Worm (Caenorhabditis elegans) whole organism, mixed stage, embryonic: ENCODE results near the gene C16C8.10.
"Not testable (repeated sequence)": the region's sequence is repeated elsewhere in the genome, so short reads cannot be mapped to it uniquely, and the experiment has no call there.

Experiments used
- M03D4.4 ChIP-seq: sonication (generic microtip); optimal IDR thresholded peaks from 2 replicates; lab custom pipeline; 2017; ENCODE audit warnings: mild to moderate bottlenecking, missing genetic modification characterization, missing compliant biosample characterization
- bed-3 ChIP-seq: fragments of 200-800 bp; sonication (Bioruptor generic); optimal IDR thresholded peaks from 3 replicates; lab custom pipeline; 2018; ENCODE audit warnings: mild to moderate bottlenecking, missing genetic modification characterization, moderate library complexity, missing compliant biosample characterization
- blmp-1 ChIP-seq: fragments of 150-350 bp; optimal IDR thresholded peaks from 2 replicates; lab custom pipeline; 2014; ENCODE audit warnings: missing biosample characterization, missing genetic modification characterization
- ceh-39 ChIP-seq: fragments of 150-350 bp; optimal IDR thresholded peaks from 2 replicates; lab custom pipeline; 2014; ENCODE audit warnings: missing biosample characterization, missing genetic modification characterization
- ceh-43 ChIP-seq: fragments of 200-800 bp; sonication (Bioruptor generic); optimal IDR thresholded peaks from 2 replicates; lab custom pipeline; 2018; ENCODE audit warnings: mild to moderate bottlenecking, missing genetic modification characterization, moderate library complexity, missing compliant biosample characterization
- ceh-83 ChIP-seq: fragments of 200-800 bp; sonication (Bioruptor generic); optimal IDR thresholded peaks from 2 replicates; lab custom pipeline; 2018; ENCODE audit warnings: mild to moderate bottlenecking, missing genetic modification characterization, missing compliant biosample characterization
- ces-1 ChIP-seq: fragments of 150-350 bp; optimal IDR thresholded peaks from 2 replicates; lab custom pipeline; 2014; ENCODE audit warnings: missing biosample characterization, missing genetic modification reagents, missing genetic modification characterization
- cnd-1 ChIP-seq: fragments of 200-800 bp; sonication (Bioruptor generic); optimal IDR thresholded peaks from 2 replicates; lab custom pipeline; 2018; ENCODE audit warnings: mild to moderate bottlenecking, missing genetic modification characterization, missing compliant biosample characterization
- drap-1 ChIP-seq: fragments of 200-800 bp; sonication (Bioruptor generic); optimal IDR thresholded peaks from 3 replicates; lab custom pipeline; 2018; ENCODE audit warnings: mild to moderate bottlenecking, missing genetic modification characterization, missing compliant biosample characterization
- elt-1 ChIP-seq: sonication (generic microtip); optimal IDR thresholded peaks from 2 replicates; lab custom pipeline; 2017; ENCODE audit warnings: missing genetic modification characterization, mild to moderate bottlenecking, missing compliant biosample characterization, antibody characterized with exemption, moderate library complexity, borderline replicate concordance; ENCODE audit not compliant: insufficient read depth
- elt-3 ChIP-seq: fragments of 150-350 bp; optimal IDR thresholded peaks from 2 replicates; lab custom pipeline; 2014; ENCODE audit warnings: missing biosample characterization, missing genetic modification characterization
- flh-1 ChIP-seq: fragments of 200-800 bp; sonication (Bioruptor generic); optimal IDR thresholded peaks from 2 replicates; lab custom pipeline; 2018; ENCODE audit warnings: mild to moderate bottlenecking, missing genetic modification characterization, moderate library complexity, missing compliant biosample characterization
- ham-2 ChIP-seq: fragments of 200-800 bp; sonication (Bioruptor generic); optimal IDR thresholded peaks from 2 replicates; lab custom pipeline; 2018; ENCODE audit warnings: mild to moderate bottlenecking, missing genetic modification characterization, missing compliant biosample characterization
- hlh-1 ChIP-seq: fragments of 150-350 bp; optimal IDR thresholded peaks from 2 replicates; lab custom pipeline; 2014; ENCODE audit warnings: missing biosample characterization, missing genetic modification reagents, missing genetic modification characterization
- lin-13 ChIP-seq: fragments of 150-350 bp; optimal IDR thresholded peaks from 2 replicates; lab custom pipeline; 2014; ENCODE audit warnings: missing biosample characterization, missing genetic modification characterization
- lin-32 ChIP-seq: fragments of 200-800 bp; sonication (Bioruptor generic); optimal IDR thresholded peaks from 2 replicates; lab custom pipeline; 2018; ENCODE audit warnings: mild to moderate bottlenecking, missing genetic modification characterization, missing compliant biosample characterization
- lsy-2 ChIP-seq: fragments of 150-350 bp; optimal IDR thresholded peaks from 2 replicates; lab custom pipeline; 2014; ENCODE audit warnings: missing biosample characterization, missing genetic modification characterization
- mab-5 ChIP-seq: fragments of 150-350 bp; optimal IDR thresholded peaks from 2 replicates; lab custom pipeline; 2014; ENCODE audit warnings: missing biosample characterization, missing genetic modification characterization
- mep-1 ChIP-seq: fragments of 150-350 bp; optimal IDR thresholded peaks from 2 replicates; lab custom pipeline; 2017; ENCODE audit warnings: missing biosample characterization, missing genetic modification reagents, missing genetic modification characterization, inconsistent platforms
- mls-2 ChIP-seq: sonication (generic microtip); optimal IDR thresholded peaks from 2 replicates; lab custom pipeline; 2016; ENCODE audit warnings: mild to moderate bottlenecking, missing genetic modification characterization, moderate library complexity, missing compliant biosample characterization
- nhr-12 ChIP-seq: fragments of 150-350 bp; optimal IDR thresholded peaks from 2 replicates; lab custom pipeline; 2014; ENCODE audit warnings: missing biosample characterization, missing genetic modification characterization
- nhr-2 ChIP-seq: fragments of 150-350 bp; optimal IDR thresholded peaks from 2 replicates; lab custom pipeline; 2014; ENCODE audit warnings: missing biosample characterization, missing genetic modification characterization
- nhr-237 ChIP-seq: fragments of 150-350 bp; optimal IDR thresholded peaks from 2 replicates; lab custom pipeline; 2014; ENCODE audit warnings: missing biosample characterization, missing genetic modification characterization
- nhr-28 ChIP-seq: fragments of 150-350 bp; optimal IDR thresholded peaks from 2 replicates; lab custom pipeline; 2014; ENCODE audit warnings: missing biosample characterization, missing genetic modification characterization
- nhr-76 ChIP-seq: sonication (generic microtip); optimal IDR thresholded peaks from 2 replicates; lab custom pipeline; 2017; ENCODE audit warnings: missing biosample characterization, missing genetic modification characterization
- pha-4 ChIP-seq: fragments of 150-350 bp; optimal IDR thresholded peaks from 2 replicates; lab custom pipeline; 2018; ENCODE audit warnings: missing biosample characterization, missing genetic modification reagents, missing genetic modification characterization
- sem-2 ChIP-seq: fragments of 200-800 bp; sonication (Bioruptor generic); optimal IDR thresholded peaks from 2 replicates; lab custom pipeline; 2018; ENCODE audit warnings: mild to moderate bottlenecking, missing genetic modification characterization, missing compliant biosample characterization
- snpc-4 ChIP-seq: fragments of 150-350 bp; optimal IDR thresholded peaks from 2 replicates; lab custom pipeline; 2014; ENCODE audit warnings: missing biosample characterization, missing genetic modification characterization
- sptf-1 ChIP-seq: sonication (generic microtip); optimal IDR thresholded peaks from 2 replicates; lab custom pipeline; 2017; ENCODE audit warnings: mild to moderate bottlenecking, missing genetic modification characterization, moderate library complexity, missing compliant biosample characterization
- tbx-8 ChIP-seq: fragments of 200-800 bp; sonication (Bioruptor generic); optimal IDR thresholded peaks from 2 replicates; lab custom pipeline; 2018; ENCODE audit warnings: mild to moderate bottlenecking, missing genetic modification characterization, moderate library complexity, missing compliant biosample characterization
- unc-120 ChIP-seq: sonication (generic microtip); optimal IDR thresholded peaks from 2 replicates; lab custom pipeline; 2017; ENCODE audit warnings: missing genetic modification characterization, missing compliant biosample characterization; ENCODE audit not compliant: poor library complexity, severe bottlenecking
- unc-39 ChIP-seq: fragments of 150-350 bp; optimal IDR thresholded peaks from 2 replicates; lab custom pipeline; 2014; ENCODE audit warnings: missing biosample characterization, missing genetic modification characterization
- unc-62 ChIP-seq: fragments of 150-350 bp; optimal IDR thresholded peaks from 2 replicates; lab custom pipeline; 2014; ENCODE audit warnings: missing biosample characterization, missing genetic modification reagents, missing genetic modification characterization
- zip-8 ChIP-seq: fragments of 150-350 bp; optimal IDR thresholded peaks from 2 replicates; lab custom pipeline; 2014; ENCODE audit warnings: missing biosample characterization, missing genetic modification characterization
- ztf-11 ChIP-seq: fragments of 150-350 bp; optimal IDR thresholded peaks from 2 replicates; lab custom pipeline; 2014; ENCODE audit warnings: missing biosample characterization, missing genetic modification characterization

Gene C16C8.10

DNA sequence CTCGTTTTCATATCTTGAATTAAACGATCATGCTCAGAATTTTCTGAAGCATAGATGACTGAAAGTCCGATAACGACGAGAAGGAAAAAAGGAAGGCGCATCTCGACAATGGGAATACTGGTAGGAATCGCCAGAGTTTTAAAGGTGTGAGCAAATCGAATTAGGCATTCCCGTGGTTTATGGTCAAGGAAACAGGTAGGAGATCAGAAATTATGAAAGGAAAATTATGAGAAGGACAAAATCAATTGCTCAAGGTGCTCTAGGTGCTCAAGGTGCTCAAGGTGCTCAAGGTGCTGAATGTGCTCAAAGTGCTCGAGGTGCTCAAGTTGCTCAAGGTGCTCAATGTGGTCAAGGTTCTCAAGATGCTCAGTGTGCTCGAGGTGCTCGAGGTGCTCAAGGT lies at the start of gene C16C8.10:
TSS of gene C16C8.10 (minus strand) at position 101 of the 400 bp plus-strand sequence.
- not testable (repeated sequence) for TF ChIP-seq flh-1; unc-62 (GFP tag; lab: Kevin White, UChicago); nhr-12 (tag; lab: Kevin White, UChicago)

DNA sequence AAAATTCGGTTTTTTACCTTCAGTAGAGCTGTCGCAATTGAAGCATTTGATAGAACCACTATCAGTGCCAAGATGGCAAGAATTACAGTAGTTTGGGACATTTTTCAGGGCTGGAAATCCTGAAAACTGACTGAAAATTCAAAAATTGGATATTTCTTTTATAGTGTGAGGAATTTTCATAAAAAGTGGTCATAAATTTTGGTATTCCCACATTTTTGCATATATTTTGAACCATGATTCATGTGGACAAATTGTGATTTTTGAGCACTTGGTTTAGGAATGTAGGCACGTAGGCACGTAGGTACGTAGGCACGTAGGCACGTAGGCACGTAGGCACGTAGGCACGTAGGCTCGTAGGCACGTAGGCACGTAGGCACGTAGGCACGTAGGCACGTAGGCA lies 47.8 kb upstream of the C16C8.10 start, which contains the start of gene Y49F6B.19:
TSS of gene Y49F6B.19 (minus strand) at position 101 of the 400 bp plus-strand sequence.
- TF ChIP-seq unc-120 (tag; lab: Kevin White, UChicago) = no peak
- no peak for TF ChIP-seq unc-62 (GFP tag; lab: Kevin White, UChicago)
- no peak for TF ChIP-seq cnd-1 (tag; lab: Kevin White, UChicago)
- no peak for TF ChIP-seq mls-2 (tag; lab: Kevin White, UChicago)
- no peak for TF ChIP-seq sptf-1 (tag; lab: Kevin White, UChicago)
- no peak for TF ChIP-seq ceh-83

DNA sequence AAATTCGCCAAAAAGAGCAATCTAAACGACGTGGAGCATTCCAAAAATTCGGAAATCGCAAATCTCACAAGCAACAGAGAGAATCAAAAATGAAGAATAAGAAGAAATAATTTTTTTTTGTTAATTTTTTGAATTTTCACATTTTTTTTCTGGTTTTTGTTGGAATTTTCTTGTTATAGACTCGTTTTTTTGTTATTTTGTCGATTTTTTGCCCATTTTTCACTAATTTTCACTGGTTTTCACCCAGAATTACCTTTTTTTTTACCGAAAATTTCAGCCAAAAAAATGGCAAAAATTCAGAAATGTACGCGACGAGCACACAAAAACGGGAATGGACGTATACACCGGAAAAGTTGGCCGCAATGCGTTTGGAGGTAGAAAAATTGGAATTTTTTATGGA lies 40.2 kb upstream of the C16C8.10 start, which contains the start of gene cyh-1:
TSS of gene cyh-1 (plus strand) at position 301 of the 400 bp plus-strand sequence.
- TF ChIP-seq blmp-1 (tag; lab: Kevin White, UChicago) (no peak), unc-39 (tag; lab: Kevin White, UChicago) (no peak), tbx-8 (GFP tag; lab: Kevin White, UChicago) (no peak), lin-32 (GFP tag; lab: Kevin White, UChicago) (no peak), mep-1 (tag; lab: Kevin White, UChicago) (no peak)

- TF ChIP-seq snpc-4 = no peak
- TF ChIP-seq nhr-28 (tag; lab: Kevin White, UChicago) = no peak
- peak; percentile 51 for TF ChIP-seq lsy-2 (tag; lab: Kevin White, UChicago)
- TF ChIP-seq elt-1 (tag; lab: Kevin White, UChicago) = no peak
- peak; percentile 9 for TF ChIP-seq bed-3 (GFP tag; lab: Kevin White, UChicago)
- TF ChIP-seq ceh-43 = peak; percentile 5
- TF ChIP-seq unc-39 (tag; lab: Kevin White, UChicago) = no peak
- TF ChIP-seq lin-13 (tag; lab: Kevin White, UChicago) = peak; percentile 73
- TF ChIP-seq unc-62 (GFP tag; lab: Kevin White, UChicago) = no peak
- TF ChIP-seq nhr-237 (tag; lab: Kevin White, UChicago) = peak; percentile 46
- no peak for TF ChIP-seq drap-1 (GFP tag; lab: Kevin White, UChicago)
- TF ChIP-seq nhr-12 (tag; lab: Kevin White, UChicago) = no peak
- TF ChIP-seq tbx-8 (GFP tag; lab: Kevin White, UChicago) = peak; percentile 21
- peak; percentile 65 for TF ChIP-seq mab-5 (tag; lab: Kevin White, UChicago)
- peak; percentile 99 for TF ChIP-seq ces-1 (GFP tag; lab: Kevin White, UChicago)
- peak; percentile 46 for TF ChIP-seq pha-4 (tag; lab: Kevin White, UChicago)
- no peak for TF ChIP-seq lin-32 (GFP tag; lab: Kevin White, UChicago)
- no peak for TF ChIP-seq nhr-76
- TF ChIP-seq ztf-11 (tag; lab: Kevin White, UChicago) = no peak
- no peak for TF ChIP-seq nhr-2 (tag; lab: Kevin White, UChicago)
- no peak for TF ChIP-seq elt-3
- no peak for TF ChIP-seq zip-8
- no peak for TF ChIP-seq sem-2 (GFP tag; lab: Kevin White, UChicago)
- TF ChIP-seq mep-1 (tag; lab: Kevin White, UChicago) = peak; percentile 58
- TF ChIP-seq M03D4.4 (tag; lab: Kevin White, UChicago) = no peak
- TF ChIP-seq cnd-1 (tag; lab: Kevin White, UChicago) = peak; percentile 48
- TF ChIP-seq ham-2 (GFP tag; lab: Kevin White, UChicago) = no peak
- peak; percentile 25 for TF ChIP-seq unc-120 (tag; lab: Kevin White, UChicago)
- no peak for TF ChIP-seq flh-1
- TF ChIP-seq sptf-1 (tag; lab: Kevin White, UChicago) = peak; percentile 68
- no peak for TF ChIP-seq blmp-1 (tag; lab: Kevin White, UChicago)
- TF ChIP-seq ceh-83 = no peak
- TF ChIP-seq mls-2 (tag; lab: Kevin White, UChicago) = peak; percentile 53
- no peak for TF ChIP-seq hlh-1 (tag; lab: Kevin White, UChicago)
- peak; percentile 5 for TF ChIP-seq ceh-39 (tag; lab: Kevin White, UChicago)
These were observed 38.2 kb upstream of the C16C8.10 start, which contains the start of the genes col-71 and Y49F6B.2 for ce11 chrII:3502520-3503323. Gene col-71, minus strand, starts transcription at chrII:3502570. Gene Y49F6B.2, plus strand, starts transcription at chrII:3502968.
